Worm (Caenorhabditis elegans): Measurements from ENCODE around the gene C23F12.9.

- TF ChIP-seq tbx-2 (tag; optimal IDR thresholded peaks at IDR 0.05), result no peak
- TF ChIP-seq ceh-45 (GFP tag; IDR thresholded peaks at IDR 0.05), result no peak
- TF ChIP-seq nhr-11 (tag; optimal IDR thresholded peaks at IDR 0.05), result no peak
- no peak for TF ChIP-seq eyg-1 (tag; optimal IDR thresholded peaks at IDR 0.05)
- no peak for TF ChIP-seq ceh-19 (GFP tag; optimal IDR thresholded peaks at IDR 0.05)
- no peak for TF ChIP-seq ceh-9 (tag; optimal IDR thresholded peaks at IDR 0.05)
- no peak for TF ChIP-seq ets-4 (tag; optimal IDR thresholded peaks at IDR 0.05)
- no peak for TF ChIP-seq hlh-8 (tag; optimal IDR thresholded peaks at IDR 0.05)
These were observed 5.2 kb upstream of the C23F12.9 start for ce11 chrX:9388686-9389085.
